Worm (Caenorhabditis elegans): Measurements from ENCODE around the gene sysm-1.

DNA sequence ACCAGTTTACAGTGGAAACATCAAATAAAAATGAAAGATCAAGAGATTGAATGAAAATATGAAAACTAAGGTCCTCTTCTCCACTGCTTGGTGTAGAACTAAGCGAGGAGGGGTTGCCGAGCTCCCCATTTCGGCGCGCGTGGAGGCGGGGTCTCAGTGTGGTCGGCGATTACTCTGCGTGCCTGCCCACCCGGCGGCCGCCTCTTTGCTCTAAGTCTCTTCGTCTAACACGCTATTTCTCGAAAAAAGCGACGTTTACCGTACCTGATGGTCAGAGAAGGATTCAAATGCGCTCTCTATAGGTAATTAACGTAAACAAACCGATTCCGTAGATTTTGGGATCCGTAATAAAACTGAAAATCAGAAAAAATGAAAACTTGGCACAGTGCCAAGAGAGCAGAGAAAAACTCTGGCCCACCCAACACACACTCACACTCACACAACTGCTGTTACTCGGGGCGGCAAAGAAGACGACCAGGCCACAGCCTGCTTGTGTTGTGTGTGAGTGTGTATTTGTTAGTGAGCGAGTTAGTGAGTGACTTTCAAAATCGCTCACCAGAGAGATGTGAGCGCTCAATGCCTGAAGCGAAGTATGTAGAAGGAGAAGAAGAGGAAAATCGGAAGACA, 21.3 kb downstream of the sysm-1 start:
- no peak for TF ChIP-seq unc-130 (GFP tag; optimal IDR thresholded peaks at IDR 0.05)
- peak; percentile 71 for TF ChIP-seq hlh-30 (tag; optimal IDR thresholded peaks at IDR 0.05; ENCODE audit: insufficient read depth)
- TF ChIP-seq F26F4.8 (GFP tag; conservative IDR thresholded peaks at IDR 0.05) = no peak
- TF ChIP-seq mdl-1 (tag; optimal IDR thresholded peaks at IDR 0.05) = peak; percentile 50 to 69
- TF ChIP-seq nhr-11 (tag; optimal IDR thresholded peaks at IDR 0.05) = peak; percentile 76
- TF ChIP-seq pqm-1 (tag; optimal IDR thresholded peaks at IDR 0.05) = no peak
- TF ChIP-seq skn-1 (tag; optimal IDR thresholded peaks at IDR 0.05) = no peak
- no peak for TF ChIP-seq fos-1 (tag; optimal IDR thresholded peaks at IDR 0.05)
- TF ChIP-seq unc-62 (GFP tag; optimal IDR thresholded peaks at IDR 0.05 in 1 of 2) = no peak
- no peak for TF ChIP-seq unc-62 (tag; optimal IDR thresholded peaks at IDR 0.05)
- TF ChIP-seq F49E8.2 (tag; optimal IDR thresholded peaks at IDR 0.05; ENCODE audit: borderline replicate concordance) = no peak
- no peak; the same call in 1 of the 2 replicates for TF ChIP-seq lin-1 (GFP tag; IDR thresholded peaks at IDR 0.05)
- TF ChIP-seq unc-39 (tag; optimal IDR thresholded peaks at IDR 0.05) = no peak
- peak; percentile 59 for TF ChIP-seq lin-13 (GFP tag; optimal IDR thresholded peaks at IDR 0.05)
- no peak for TF ChIP-seq daf-12 (tag; optimal IDR thresholded peaks at IDR 0.05)
